Worm (Caenorhabditis elegans) whole organism, midembryonic: ENCODE results near the gene glc-4.

ENCODE experiments used
- T22C8.4 ChIP-seq: fragments of 200-800 bp; sonication (Bioruptor generic); IDR thresholded peaks from 2 replicates; pipeline ENCODE4 v1.3.6; 2022; ENCODE audit warnings: missing genetic modification characterization, missing compliant biosample characterization
- cog-1 ChIP-seq: sonication (generic microtip); optimal IDR thresholded peaks from 2 replicates; lab custom pipeline; 2016; ENCODE audit warnings: missing genetic modification characterization, missing compliant biosample characterization
- flt-1 ChIP-seq: fragments of 200-800 bp; sonication (Bioruptor generic); IDR thresholded peaks from 2 replicates; pipeline ENCODE4 v1.3.6; 2022; ENCODE audit warnings: missing genetic modification characterization, missing compliant biosample characterization
- klf-2 ChIP-seq: fragments of 200-800 bp; sonication (Bioruptor generic); conservative IDR thresholded peaks from 2 replicates; pipeline ENCODE4 v1.3.6; 2022; ENCODE audit warnings: missing genetic modification reagents, missing genetic modification characterization, missing compliant biosample characterization
- med-1 ChIP-seq: sonication (generic microtip); optimal IDR thresholded peaks from 2 replicates; lab custom pipeline; 2017; ENCODE audit warnings: missing genetic modification characterization, mild to moderate bottlenecking, missing compliant biosample characterization, antibody characterized with exemption, missing genetic modification reagents; ENCODE audit not compliant: insufficient read depth
- ref-1 ChIP-seq: fragments of 200-800 bp; sonication (Bioruptor generic); conservative IDR thresholded peaks from 2 replicates; pipeline ENCODE4 v1.3.6; 2022; ENCODE audit warnings: missing genetic modification reagents, missing genetic modification characterization, missing compliant biosample characterization
- tab-1 ChIP-seq: fragments of 200-800 bp; sonication (Bioruptor generic); IDR thresholded peaks from 2 replicates; pipeline ENCODE4 v1.3.6; 2022; ENCODE audit warnings: missing genetic modification characterization, missing compliant biosample characterization
- ztf-23 ChIP-seq: fragments of 200-800 bp; sonication (Bioruptor generic); IDR thresholded peaks from 2 replicates; pipeline ENCODE4 v1.3.6; 2022; ENCODE audit warnings: missing genetic modification reagents, missing genetic modification characterization, missing compliant biosample characterization
- ztf-29 ChIP-seq: fragments of 200-800 bp; sonication (Bioruptor generic); IDR thresholded peaks from 2 replicates; pipeline ENCODE4 v1.3.6; 2022; ENCODE audit warnings: missing genetic modification reagents, missing genetic modification characterization, missing compliant biosample characterization

The glc-4 gene

DNA sequence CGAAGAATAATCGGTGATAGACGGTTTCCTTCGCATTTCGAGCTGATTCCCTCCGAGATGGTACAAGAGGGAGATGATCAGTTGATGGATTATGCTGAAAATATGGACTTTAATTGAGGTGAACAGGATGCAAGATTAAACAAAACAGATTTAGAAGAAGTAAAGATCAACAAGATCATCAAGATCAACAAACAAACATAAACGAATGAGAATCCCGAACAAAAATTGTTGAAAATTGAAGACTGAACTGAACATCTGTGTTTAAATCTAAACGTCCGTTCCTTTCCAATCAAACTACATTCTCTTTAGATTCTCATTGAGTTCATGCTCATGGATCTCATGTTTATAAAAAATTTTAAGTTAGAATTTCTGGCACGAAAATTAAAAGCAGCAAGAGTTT, at the start of gene glc-4:
Gene glc-4 (minus strand): TSS at position 101 of the 400 bp plus-strand sequence.
- TF ChIP-seq med-1 (GFP tag; lab: Kevin White, UChicago), result no peak

DNA sequence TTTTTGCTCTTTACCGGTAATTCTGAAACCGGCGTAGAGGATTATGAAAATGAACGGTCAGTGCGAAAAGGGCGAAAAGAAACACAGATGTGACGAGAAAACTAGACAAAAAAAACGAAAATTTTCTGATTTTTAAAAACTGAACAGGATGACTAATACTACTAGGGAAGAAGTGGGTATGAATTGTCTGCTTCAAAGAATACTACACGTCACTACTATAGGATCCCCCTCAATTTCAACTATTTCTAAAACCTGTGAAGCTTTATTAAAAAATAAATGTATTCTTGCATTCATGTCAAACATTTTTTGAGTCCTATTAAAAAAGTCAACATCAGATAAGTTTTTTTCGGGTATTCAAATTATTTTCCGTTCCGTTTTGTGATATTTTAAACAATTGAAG, 49.3 kb upstream of the glc-4 start:
- no peak for TF ChIP-seq cog-1 (tag; lab: Kevin White, UChicago)
- TF ChIP-seq ztf-29 (GFP tag; lab: Robert Waterston, UW), result no peak

DNA sequence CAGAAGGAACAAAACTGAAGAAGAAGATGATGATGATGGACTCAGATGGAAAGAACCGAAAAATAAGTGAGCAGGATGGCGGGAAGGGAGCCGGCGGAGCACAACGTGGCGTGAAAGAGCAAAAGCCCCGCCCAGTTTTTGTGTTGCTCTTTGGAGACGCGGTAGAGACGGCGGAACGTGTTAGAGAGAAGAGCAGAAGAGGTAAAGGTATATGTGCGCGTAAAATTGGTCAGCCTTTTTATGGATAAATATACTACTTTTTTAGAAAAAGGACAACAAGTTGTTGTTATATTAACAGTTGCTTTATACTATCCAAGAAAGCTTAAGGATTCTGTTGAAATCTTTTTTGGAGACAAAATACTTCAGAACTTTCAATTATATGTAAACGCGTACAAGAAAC, 42.3 kb upstream of the glc-4 start, which contains the start of gene E04F6.10:
Gene E04F6.10 (minus strand): TSS at position 101 of the 400 bp plus-strand sequence.
- TF ChIP-seq flt-1 (GFP tag; lab: Robert Waterston, UW) (no peak), cog-1 (tag; lab: Kevin White, UChicago) (no peak), ztf-23 (GFP tag; lab: Robert Waterston, UW) (no peak), ref-1 (GFP tag; lab: Robert Waterston, UW) (no peak), tab-1 (GFP tag; lab: Robert Waterston, UW) (no peak), T22C8.4 (GFP tag; lab: Robert Waterston, UW) (no peak), ztf-29 (GFP tag; lab: Robert Waterston, UW) (no peak), klf-2 (no peak), med-1 (GFP tag; lab: Kevin White, UChicago) (no peak)

DNA sequence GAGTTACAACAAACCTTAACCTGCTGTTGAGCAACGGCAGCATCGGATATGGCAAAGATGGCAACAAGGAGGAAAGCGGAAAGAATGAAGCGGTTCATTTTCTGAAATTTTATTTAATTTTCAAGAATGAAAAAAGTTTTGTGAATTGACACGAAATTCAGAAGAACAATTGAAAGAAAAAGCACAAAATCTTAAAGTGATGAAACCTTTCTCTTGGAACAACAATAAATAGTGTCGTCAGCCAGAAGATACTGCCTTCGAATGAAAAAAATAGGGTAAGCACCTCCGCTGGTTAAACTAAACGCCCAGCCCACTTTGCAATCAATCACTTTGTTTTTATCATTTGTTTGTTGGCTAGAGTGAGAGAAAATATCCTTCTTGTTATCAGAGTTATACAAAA, 37.3 kb upstream of the glc-4 start, which contains the start of gene E04F6.9:
Gene E04F6.9 (minus strand): TSS at position 101 of the 400 bp plus-strand sequence.
- TF ChIP-seq T22C8.4 (GFP tag; lab: Robert Waterston, UW) (no peak), cog-1 (tag; lab: Kevin White, UChicago) (no peak), med-1 (GFP tag; lab: Kevin White, UChicago) (no peak), klf-2 (no peak), ztf-29 (GFP tag; lab: Robert Waterston, UW) (no peak), tab-1 (GFP tag; lab: Robert Waterston, UW) (no peak), ztf-23 (GFP tag; lab: Robert Waterston, UW) (no peak), ref-1 (GFP tag; lab: Robert Waterston, UW) (no peak), flt-1 (GFP tag; lab: Robert Waterston, UW) (no peak)

DNA sequence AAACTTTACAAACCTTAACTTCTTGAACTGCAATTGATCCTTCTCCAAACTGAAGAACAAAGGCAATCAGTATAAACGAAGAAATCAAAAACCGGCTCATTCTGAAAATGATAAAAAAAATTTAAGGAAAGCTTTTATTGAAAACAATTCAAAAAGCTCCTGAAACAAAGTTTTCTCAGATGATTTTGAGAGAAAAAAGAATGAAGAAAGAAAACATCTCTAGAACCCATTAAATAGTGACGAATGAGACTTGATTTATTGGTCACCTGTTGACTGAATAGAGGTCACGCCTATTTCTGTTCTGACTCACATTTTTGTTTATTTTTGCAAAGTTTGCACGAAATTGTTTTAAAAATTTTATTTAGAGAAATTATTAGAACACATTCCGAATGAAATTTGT, 36.5 kb upstream of the glc-4 start, which contains the start of gene E04F6.8:
Gene E04F6.8 (minus strand): TSS at position 101 of the 400 bp plus-strand sequence.
- TF ChIP-seq ref-1 (GFP tag; lab: Robert Waterston, UW) (no peak), ztf-29 (GFP tag; lab: Robert Waterston, UW) (no peak), T22C8.4 (GFP tag; lab: Robert Waterston, UW) (no peak), tab-1 (GFP tag; lab: Robert Waterston, UW) (no peak), klf-2 (no peak), med-1 (GFP tag; lab: Kevin White, UChicago) (no peak), flt-1 (GFP tag; lab: Robert Waterston, UW) (no peak), ztf-23 (GFP tag; lab: Robert Waterston, UW) (no peak), cog-1 (tag; lab: Kevin White, UChicago) (no peak)

DNA sequence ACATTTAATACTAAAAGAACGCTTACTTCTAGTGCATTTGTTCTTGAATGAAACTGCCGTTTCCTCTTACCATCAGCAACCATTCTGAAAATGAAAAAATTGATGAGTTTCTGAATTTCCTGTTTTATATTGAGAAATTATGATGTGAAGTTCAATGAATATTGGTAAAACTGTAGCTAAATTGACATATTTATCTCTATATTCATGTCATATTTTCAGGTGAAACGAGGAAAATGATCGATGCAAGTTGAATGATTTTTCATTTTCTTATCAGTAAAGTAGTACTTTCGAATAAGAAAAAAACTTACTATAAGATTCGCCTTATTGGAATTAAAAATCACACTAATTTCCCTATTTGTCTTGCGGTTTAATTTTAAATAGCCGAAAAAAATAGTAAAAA, 35.4 kb upstream of the glc-4 start, which contains the start of gene E04F6.15:
Gene E04F6.15 (minus strand): TSS at position 101 of the 400 bp plus-strand sequence.
- TF ChIP-seq tab-1 (GFP tag; lab: Robert Waterston, UW), result no peak
- TF ChIP-seq ztf-29 (GFP tag; lab: Robert Waterston, UW), result no peak
- no peak for TF ChIP-seq cog-1 (tag; lab: Kevin White, UChicago)
- no peak for TF ChIP-seq ztf-23 (GFP tag; lab: Robert Waterston, UW)
- TF ChIP-seq T22C8.4 (GFP tag; lab: Robert Waterston, UW), result no peak
- TF ChIP-seq klf-2, result no peak
- TF ChIP-seq flt-1 (GFP tag; lab: Robert Waterston, UW), result no peak
- TF ChIP-seq ref-1 (GFP tag; lab: Robert Waterston, UW), result no peak

DNA sequence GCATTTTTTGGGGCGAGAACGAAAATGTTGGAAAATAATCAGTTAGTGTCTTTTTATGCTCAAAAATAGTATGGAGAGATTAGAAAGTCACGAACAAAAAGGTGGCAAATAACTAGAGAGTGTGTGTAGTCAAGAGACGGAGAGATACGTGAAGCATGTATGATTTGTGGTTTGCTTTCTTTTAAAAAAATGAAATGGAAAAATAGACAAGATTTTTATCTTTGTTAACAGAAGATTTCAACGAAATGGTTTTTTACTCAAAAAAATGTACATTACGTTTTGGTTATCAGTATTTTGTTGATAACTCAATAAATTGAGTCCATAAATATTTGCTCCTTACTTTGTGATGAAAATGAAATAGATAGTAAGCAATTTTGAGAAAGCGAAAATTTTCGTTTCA, 33.4 kb upstream of the glc-4 start, which contains the start of gene dhs-7:
Gene dhs-7 (minus strand): TSS at position 277 of the 400 bp plus-strand sequence.
- no peak for TF ChIP-seq T22C8.4 (GFP tag; lab: Robert Waterston, UW)
- no peak for TF ChIP-seq klf-2
- no peak for TF ChIP-seq tab-1 (GFP tag; lab: Robert Waterston, UW)
- TF ChIP-seq cog-1 (tag; lab: Kevin White, UChicago), result no peak

DNA sequence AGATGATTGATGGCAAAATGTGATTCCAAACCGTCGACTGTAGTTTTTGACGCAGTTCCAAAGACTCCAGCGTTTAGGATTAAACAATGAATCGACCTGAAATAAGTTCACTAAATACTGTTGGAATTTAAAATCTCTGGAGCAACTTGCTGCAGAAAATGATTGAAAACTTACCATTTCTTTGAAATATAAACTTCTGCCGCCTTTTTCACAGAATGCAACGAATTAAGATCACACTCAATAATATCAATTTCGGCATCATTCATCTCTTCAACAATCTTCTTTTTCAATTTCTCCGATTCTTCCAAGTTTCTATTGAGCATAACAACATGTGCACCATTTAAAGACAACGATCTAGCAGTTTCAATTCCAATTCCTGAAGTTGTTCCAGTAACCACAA, 32.9 kb upstream of the glc-4 start:
- TF ChIP-seq cog-1 (tag; lab: Kevin White, UChicago) (no peak), flt-1 (GFP tag; lab: Robert Waterston, UW) (no peak), ref-1 (GFP tag; lab: Robert Waterston, UW) (no peak), tab-1 (GFP tag; lab: Robert Waterston, UW) (no peak), ztf-29 (GFP tag; lab: Robert Waterston, UW) (no peak)

DNA sequence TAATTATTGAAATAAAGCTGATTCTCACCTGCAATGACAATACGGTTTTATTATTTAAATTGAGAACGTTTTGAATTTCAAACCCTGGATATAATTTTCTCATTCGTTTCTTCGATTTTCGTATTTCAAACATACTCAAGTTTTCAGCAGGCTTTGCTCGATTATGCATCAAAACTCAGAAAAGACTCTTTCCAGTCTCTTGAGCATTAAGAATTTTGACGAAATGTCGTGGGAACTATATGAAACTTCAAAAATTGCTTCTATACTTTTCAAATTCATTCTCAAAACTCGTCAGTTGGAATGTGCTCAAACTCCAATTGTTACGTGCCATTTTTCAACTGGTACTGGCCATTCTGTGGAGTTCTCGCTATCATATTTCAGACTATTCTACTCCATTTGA, 30.6 kb upstream of the glc-4 start, which contains the start of gene srd-59:
Gene srd-59 (plus strand): TSS at position 301 of the 400 bp plus-strand sequence.
- TF ChIP-seq flt-1 (GFP tag; lab: Robert Waterston, UW) (no peak), med-1 (GFP tag; lab: Kevin White, UChicago) (no peak), klf-2 (no peak), tab-1 (GFP tag; lab: Robert Waterston, UW) (no peak), ztf-29 (GFP tag; lab: Robert Waterston, UW) (no peak), ztf-23 (GFP tag; lab: Robert Waterston, UW) (no peak), T22C8.4 (GFP tag; lab: Robert Waterston, UW) (no peak), cog-1 (tag; lab: Kevin White, UChicago) (no peak), ref-1 (GFP tag; lab: Robert Waterston, UW) (no peak)

DNA sequence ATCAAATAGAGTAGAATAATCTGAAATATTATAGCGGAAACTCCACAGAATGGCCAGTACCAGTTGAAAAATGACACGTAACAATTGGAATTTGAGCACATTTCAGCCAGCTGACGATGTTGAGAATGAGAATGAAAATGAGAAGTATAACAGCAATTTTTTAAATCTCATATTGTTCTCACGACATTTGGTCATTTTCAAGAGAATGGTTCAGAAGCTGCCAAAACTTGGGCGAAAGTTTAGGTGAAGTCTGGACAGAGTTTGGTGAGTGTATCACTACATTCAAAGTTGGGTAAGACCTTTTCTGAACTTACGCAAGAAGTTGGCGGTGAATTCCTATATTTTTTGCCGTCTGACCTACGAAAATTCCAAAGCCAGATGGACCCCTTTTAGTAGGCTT, 30.2 kb upstream of the glc-4 start, which contains the start of gene srd-58:
Gene srd-58 (minus strand): TSS at position 101 of the 400 bp plus-strand sequence.
- TF ChIP-seq flt-1 (GFP tag; lab: Robert Waterston, UW) (no peak), ztf-23 (GFP tag; lab: Robert Waterston, UW) (no peak), T22C8.4 (GFP tag; lab: Robert Waterston, UW) (no peak), cog-1 (tag; lab: Kevin White, UChicago) (no peak), klf-2 (no peak), ztf-29 (GFP tag; lab: Robert Waterston, UW) (no peak), med-1 (GFP tag; lab: Kevin White, UChicago) (no peak), ref-1 (GFP tag; lab: Robert Waterston, UW) (no peak), tab-1 (GFP tag; lab: Robert Waterston, UW) (no peak)
